Worm (Caenorhabditis elegans) whole organism, midembryonic: Measurements from ENCODE around the gene ztf-25.

ENCODE experiments used
- T22C8.4 ChIP-seq: fragments of 200-800 bp; sonication (Bioruptor generic); IDR thresholded peaks from 2 replicates; pipeline ENCODE4 v1.3.6; 2022; ENCODE audit warnings: missing genetic modification characterization, missing compliant biosample characterization
- cog-1 ChIP-seq: sonication (generic microtip); optimal IDR thresholded peaks from 2 replicates; lab custom pipeline; 2016; ENCODE audit warnings: missing genetic modification characterization, missing compliant biosample characterization
- flt-1 ChIP-seq: fragments of 200-800 bp; sonication (Bioruptor generic); IDR thresholded peaks from 2 replicates; pipeline ENCODE4 v1.3.6; 2022; ENCODE audit warnings: missing genetic modification characterization, missing compliant biosample characterization
- klf-2 ChIP-seq: fragments of 200-800 bp; sonication (Bioruptor generic); conservative IDR thresholded peaks from 2 replicates; pipeline ENCODE4 v1.3.6; 2022; ENCODE audit warnings: missing genetic modification reagents, missing genetic modification characterization, missing compliant biosample characterization
- med-1 ChIP-seq: sonication (generic microtip); optimal IDR thresholded peaks from 2 replicates; lab custom pipeline; 2017; ENCODE audit warnings: missing genetic modification characterization, mild to moderate bottlenecking, missing compliant biosample characterization, antibody characterized with exemption, missing genetic modification reagents; ENCODE audit not compliant: insufficient read depth
- ref-1 ChIP-seq: fragments of 200-800 bp; sonication (Bioruptor generic); conservative IDR thresholded peaks from 2 replicates; pipeline ENCODE4 v1.3.6; 2022; ENCODE audit warnings: missing genetic modification reagents, missing genetic modification characterization, missing compliant biosample characterization
- tab-1 ChIP-seq: fragments of 200-800 bp; sonication (Bioruptor generic); IDR thresholded peaks from 2 replicates; pipeline ENCODE4 v1.3.6; 2022; ENCODE audit warnings: missing genetic modification characterization, missing compliant biosample characterization
- ztf-23 ChIP-seq: fragments of 200-800 bp; sonication (Bioruptor generic); IDR thresholded peaks from 2 replicates; pipeline ENCODE4 v1.3.6; 2022; ENCODE audit warnings: missing genetic modification reagents, missing genetic modification characterization, missing compliant biosample characterization

DNA sequence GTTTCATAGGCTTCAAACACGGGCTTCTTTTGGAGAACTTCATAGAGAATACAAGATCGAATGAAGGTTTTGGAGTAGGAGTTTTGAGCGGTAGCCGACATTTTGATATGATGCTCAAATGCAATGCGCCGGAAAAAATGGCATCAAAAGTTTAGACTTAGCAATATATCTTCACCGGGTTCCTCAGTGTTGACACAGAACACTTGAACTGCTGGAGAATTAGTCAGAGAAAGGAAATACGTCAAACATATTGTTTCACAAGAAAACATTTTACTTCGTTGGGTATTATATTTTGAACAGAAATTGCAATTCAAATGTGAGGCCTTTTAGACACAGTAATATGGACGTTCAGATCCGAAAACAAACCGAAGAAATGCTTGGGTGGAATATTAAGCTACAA, 43.2 kb upstream of the ztf-25 start, which contains the start of gene fbxa-174:
- TF ChIP-seq T22C8.4 (no peak), ztf-23 (no peak), klf-2 (GFP tag; lab: Robert Waterston, UW) (no peak), flt-1 (GFP tag; lab: Robert Waterston, UW) (no peak), ref-1 (no peak), med-1 (GFP tag; lab: Kevin White, UChicago) (no peak), tab-1 (no peak), cog-1 (tag; lab: Kevin White, UChicago) (no peak)
